Fruit fly (Drosophila melanogaster) whole organism, embryonic: ENCODE results near the gene Mct1.

Source experiments
- Asciz ChIP-seq: fragments of 200-800 bp; sonication (Bioruptor generic); optimal IDR thresholded peaks from 2 replicates; lab custom pipeline; 2017; ENCODE audit warnings: missing biosample characterization, mild to moderate bottlenecking, missing genetic modification characterization, missing genetic modification reagents
- CG10267 ChIP-seq: fragments of 200-800 bp; sonication (Bioruptor generic); optimal IDR thresholded peaks from 2 replicates; lab custom pipeline; 2018; ENCODE audit warnings: missing biosample characterization, mild to moderate bottlenecking, missing genetic modification characterization, moderate library complexity
- CG10462 ChIP-seq: fragments of 200-800 bp; sonication (Bioruptor generic); optimal IDR thresholded peaks from 2 replicates; lab custom pipeline; 2016; ENCODE audit warnings: missing biosample characterization, missing genetic modification characterization
- CG11504 ChIP-seq: fragments of 200-800 bp; sonication (Bioruptor generic); optimal IDR thresholded peaks from 3 replicates; lab custom pipeline; 2019; ENCODE audit warnings: missing biosample characterization, mild to moderate bottlenecking, missing genetic modification characterization, moderate library complexity
- CG11723 ChIP-seq: fragments of 200-800 bp; sonication (Bioruptor generic); optimal IDR thresholded peaks from 2 replicates; lab custom pipeline; 2017; ENCODE audit warnings: missing biosample characterization, mild to moderate bottlenecking, missing genetic modification characterization
- CG12659 ChIP-seq: fragments of 200-800 bp; sonication (Bioruptor generic); optimal IDR thresholded peaks from 3 replicates; lab custom pipeline; 2017; ENCODE audit warnings: mild to moderate bottlenecking, missing biosample characterization, missing genetic modification reagents, missing genetic modification characterization
- CG1529 ChIP-seq: fragments of 200-800 bp; sonication (Bioruptor generic); optimal IDR thresholded peaks from 3 replicates; lab custom pipeline; 2018; ENCODE audit warnings: missing biosample characterization, missing genetic modification characterization
- CG15514 ChIP-seq: fragments of 200-800 bp; sonication (Bioruptor generic); optimal IDR thresholded peaks from 3 replicates; lab custom pipeline; 2017; ENCODE audit warnings: missing biosample characterization, missing genetic modification characterization, mild to moderate bottlenecking, moderate library complexity, missing genetic modification reagents
- CG15601 ChIP-seq: fragments of 200-800 bp; sonication (Bioruptor generic); optimal IDR thresholded peaks from 3 replicates; lab custom pipeline; 2019; ENCODE audit warnings: missing biosample characterization, mild to moderate bottlenecking, missing genetic modification characterization, moderate library complexity
- CG1647 ChIP-seq: fragments of 200-800 bp; sonication (Bioruptor generic); optimal IDR thresholded peaks from 3 replicates; lab custom pipeline; 2016; ENCODE audit warnings: missing biosample characterization, missing genetic modification characterization
- CG17612 ChIP-seq: fragments of 200-800 bp; sonication (Bioruptor generic); IDR thresholded peaks from 2 replicates; pipeline ENCODE4 v1.3.6; 2022; ENCODE audit warnings: missing biosample characterization, missing genetic modification characterization
- CG2712 ChIP-seq: fragments of 200-800 bp; optimal IDR thresholded peaks from 3 replicates; lab custom pipeline; 2019; ENCODE audit warnings: missing biosample characterization, mild to moderate bottlenecking, missing genetic modification characterization, moderate library complexity
- CG30403 ChIP-seq: fragments of 200-800 bp; sonication (Bioruptor generic); optimal IDR thresholded peaks from 3 replicates; lab custom pipeline; 2016; ENCODE audit warnings: missing biosample characterization, missing genetic modification characterization
- CG32532 ChIP-seq: fragments of 200-800 bp; sonication (Bioruptor generic); IDR thresholded peaks from 2 replicates; pipeline ENCODE4 v1.3.6; 2022; ENCODE audit warnings: missing biosample characterization, missing genetic modification characterization
- CG33213 ChIP-seq: fragments of 200-800 bp; sonication (Bioruptor generic); optimal IDR thresholded peaks from 3 replicates; lab custom pipeline; 2016; ENCODE audit warnings: missing biosample characterization, missing genetic modification characterization
- CG34376 ChIP-seq: fragments of 200-800 bp; sonication (Bioruptor generic); optimal IDR thresholded peaks from 2 replicates; lab custom pipeline; 2018; ENCODE audit warnings: missing biosample characterization, mild to moderate bottlenecking, missing genetic modification characterization
- CG3847 ChIP-seq: fragments of 200-800 bp; sonication (Bioruptor generic); IDR thresholded peaks from 2 replicates; pipeline ENCODE4 v1.3.6; 2022; ENCODE audit warnings: missing biosample characterization, missing genetic modification characterization
- CG4820 ChIP-seq: fragments of 200-800 bp; sonication (Bioruptor generic); optimal IDR thresholded peaks from 3 replicates; lab custom pipeline; 2016; ENCODE audit warnings: missing biosample characterization, missing genetic modification characterization
- CG8944 ChIP-seq: fragments of 200-800 bp; sonication (Bioruptor generic); optimal IDR thresholded peaks from 3 replicates; lab custom pipeline; 2016; ENCODE audit warnings: missing biosample characterization, missing genetic modification characterization
- Chrac-16 ChIP-seq: fragments of 200-800 bp; sonication (Bioruptor generic); optimal IDR thresholded peaks from 3 replicates; lab custom pipeline; 2016; ENCODE audit warnings: missing biosample characterization, missing genetic modification characterization
- Drgx ChIP-seq: fragments of 200-800 bp; sonication (Bioruptor generic); IDR thresholded peaks from 2 replicates; pipeline ENCODE4 v1.3.6; 2022; ENCODE audit warnings: missing biosample characterization, missing genetic modification characterization
- Gug ChIP-seq: fragments of 200-800 bp; sonication (Bioruptor generic); IDR thresholded peaks from 4 replicates; pipeline ENCODE4 v1.3.6; 2022; ENCODE audit warnings: missing biosample characterization, missing genetic modification characterization
- Hey ChIP-seq: fragments of 200-800 bp; sonication (Bioruptor generic); optimal IDR thresholded peaks from 3 replicates; lab custom pipeline; 2018; ENCODE audit warnings: missing biosample characterization, mild to moderate bottlenecking, missing genetic modification characterization
- HmgZ ChIP-seq: fragments of 200-800 bp; sonication (Bioruptor generic); optimal IDR thresholded peaks from 2 replicates; lab custom pipeline; 2018; ENCODE audit warnings: missing biosample characterization, mild to moderate bottlenecking, missing genetic modification characterization
- Hmr ChIP-seq: fragments of 200-800 bp; sonication (Bioruptor generic); optimal IDR thresholded peaks from 3 replicates; lab custom pipeline; 2017; ENCODE audit warnings: mild to moderate bottlenecking, missing biosample characterization, missing genetic modification reagents, missing genetic modification characterization
- Hr51 ChIP-seq, 2 experiments: fragments of 200-800 bp; sonication (Bioruptor generic); optimal IDR thresholded peaks; 2 replicates in 1 of 2; 3 replicates in 1 of 2; lab custom pipeline; 2016 to 2018; ENCODE audit warnings: missing biosample characterization in 2 of 2, missing genetic modification characterization in 2 of 2, mild to moderate bottlenecking in 1 of 2, moderate library complexity in 1 of 2
- Mad ChIP-seq: fragments of 200-800 bp; sonication (Bioruptor generic); optimal IDR thresholded peaks from 2 replicates; lab custom pipeline; 2016; ENCODE audit warnings: missing biosample characterization, missing genetic modification characterization
- Med ChIP-seq: fragments of 200-800 bp; sonication (Bioruptor generic); peaks from one replicate; lab custom pipeline; 2016; ENCODE audit warnings: missing biosample characterization, missing genetic modification characterization, mild to moderate bottlenecking, inconsistent platforms, moderate library complexity
- Vsx1 ChIP-seq: fragments of 200-800 bp; sonication (Bioruptor generic); optimal IDR thresholded peaks from 2 replicates; lab custom pipeline; 2017; ENCODE audit warnings: missing biosample characterization, mild to moderate bottlenecking, missing genetic modification characterization, missing genetic modification reagents
- ash1 ChIP-seq: fragments of 200-800 bp; sonication (Bioruptor generic); optimal IDR thresholded peaks from 2 replicates; lab custom pipeline; 2018; ENCODE audit warnings: missing biosample characterization, mild to moderate bottlenecking, missing genetic modification characterization
- cwo ChIP-seq: fragments of 200-800 bp; sonication (Bioruptor generic); optimal IDR thresholded peaks from 3 replicates; lab custom pipeline; 2017; ENCODE audit warnings: missing biosample characterization, missing genetic modification characterization, mild to moderate bottlenecking, moderate library complexity, missing genetic modification reagents
- exex ChIP-seq: fragments of 200-800 bp; sonication (Bioruptor generic); optimal IDR thresholded peaks from 4 replicates; lab custom pipeline; 2018; ENCODE audit warnings: missing biosample characterization, mild to moderate bottlenecking, missing genetic modification characterization, moderate library complexity
- fd102C ChIP-seq: fragments of 200-800 bp; sonication (Bioruptor generic); optimal IDR thresholded peaks from 2 replicates; lab custom pipeline; 2018; ENCODE audit warnings: missing biosample characterization, mild to moderate bottlenecking, missing genetic modification characterization, moderate library complexity
- gem ChIP-seq: fragments of 200-800 bp; sonication (Bioruptor generic); optimal IDR thresholded peaks from 2 replicates; lab custom pipeline; 2019; ENCODE audit warnings: missing biosample characterization, mild to moderate bottlenecking, missing genetic modification characterization, moderate library complexity
- grn ChIP-seq: fragments of 200-800 bp; sonication (Bioruptor generic); optimal IDR thresholded peaks from 3 replicates; lab custom pipeline; 2017; ENCODE audit warnings: missing biosample characterization, missing genetic modification characterization
- ham ChIP-seq: fragments of 200-800 bp; sonication (Bioruptor generic); IDR thresholded peaks from 2 replicates; pipeline ENCODE4 v1.3.6; 2022; ENCODE audit warnings: missing biosample characterization, missing genetic modification characterization
- hth ChIP-seq: fragments of >200 bp; optimal IDR thresholded peaks from 2 replicates; lab custom pipeline; 2017; ENCODE audit warnings: inconsistent platforms
- jigr1 ChIP-seq: fragments of 200-800 bp; sonication (Bioruptor generic); IDR thresholded peaks from 3 replicates; pipeline ENCODE4 v1.3.6; 2022; ENCODE audit warnings: missing biosample characterization, missing genetic modification characterization
- jing ChIP-seq: fragments of 200-800 bp; sonication (Bioruptor generic); optimal IDR thresholded peaks from 2 replicates; lab custom pipeline; 2018; ENCODE audit warnings: missing biosample characterization, mild to moderate bottlenecking, missing genetic modification characterization
- lbe ChIP-seq: fragments of 200-800 bp; sonication (Bioruptor generic); optimal IDR thresholded peaks from 2 replicates; lab custom pipeline; 2016; ENCODE audit warnings: missing biosample characterization, mild to moderate bottlenecking, missing genetic modification characterization
- mld ChIP-seq: fragments of 200-800 bp; sonication (Bioruptor generic); IDR thresholded peaks from 3 replicates; pipeline ENCODE4 v1.3.6; 2022; ENCODE audit warnings: missing biosample characterization, missing genetic modification characterization; ENCODE audit not compliant: partially characterized antibody
- nom ChIP-seq: fragments of 200-800 bp; sonication (Bioruptor generic); optimal IDR thresholded peaks from 2 replicates; lab custom pipeline; 2017; ENCODE audit warnings: missing biosample characterization, missing genetic modification characterization, mild to moderate bottlenecking, moderate library complexity, missing genetic modification reagents
- oc ChIP-seq: fragments of 200-800 bp; sonication (Bioruptor generic); optimal IDR thresholded peaks from 2 replicates; lab custom pipeline; 2018; ENCODE audit warnings: missing biosample characterization, mild to moderate bottlenecking, missing genetic modification characterization, moderate library complexity
- sug ChIP-seq: fragments of 200-800 bp; optimal IDR thresholded peaks from 2 replicates; lab custom pipeline; 2019; ENCODE audit warnings: missing biosample characterization, mild to moderate bottlenecking, missing genetic modification characterization, moderate library complexity
- tna ChIP-seq: fragments of 200-800 bp; sonication (Bioruptor generic); IDR thresholded peaks from 2 replicates; pipeline ENCODE4 v1.3.6; 2022; ENCODE audit warnings: missing biosample characterization, missing genetic modification characterization; ENCODE audit not compliant: partially characterized antibody
- zfh1 ChIP-seq: fragments of 200-800 bp; sonication (Bioruptor generic); IDR thresholded peaks from 3 replicates; pipeline ENCODE4 v1.3.6; 2022; ENCODE audit warnings: missing biosample characterization, missing genetic modification characterization

Gene Mct1

DNA sequence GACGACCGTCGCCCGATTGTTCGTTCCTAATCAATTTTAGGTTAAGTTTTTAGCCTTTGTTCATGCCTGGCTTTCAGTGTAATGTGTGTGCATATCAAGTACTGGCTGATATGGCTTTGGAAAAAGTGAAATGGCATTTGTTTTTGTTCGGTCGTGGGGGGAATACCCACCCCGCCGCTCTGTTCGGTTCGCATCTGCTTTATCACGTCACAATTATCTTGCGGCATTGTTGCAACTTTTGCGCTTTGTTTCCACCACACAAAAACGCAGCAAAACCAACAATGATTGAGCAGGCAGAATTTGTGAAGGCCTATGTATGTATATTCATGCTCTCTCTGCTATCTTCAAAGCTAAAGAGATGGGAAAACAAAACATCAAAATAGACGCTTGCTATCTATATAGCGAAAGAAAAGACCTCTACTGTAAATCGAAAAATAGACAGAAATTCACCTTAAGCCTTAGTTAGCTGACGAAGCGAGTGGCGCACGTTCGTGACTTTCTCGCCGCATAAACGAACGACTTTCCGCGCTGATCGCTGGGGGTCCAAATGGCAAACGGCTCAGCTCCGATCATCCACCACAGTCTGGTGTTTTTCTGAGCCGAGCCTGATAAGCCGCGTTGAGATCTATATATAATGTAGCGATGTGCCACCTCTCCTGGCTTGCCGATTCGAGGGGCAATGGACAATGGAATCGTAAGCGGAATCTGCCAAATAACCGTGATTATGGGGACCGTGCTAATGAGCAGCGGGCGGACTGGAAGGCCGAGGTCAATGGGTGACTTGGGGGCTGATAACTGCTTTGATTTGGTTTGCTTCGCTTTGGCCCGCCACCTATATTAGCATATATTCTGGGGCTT is 8.7 kb downstream of the Mct1 start (continued):
- TF ChIP-seq CG4820 (GFP tag; lab: Kevin White, UChicago): peak; percentile 7
- TF ChIP-seq Med (GFP tag; lab: Kevin White, UChicago): peak; percentile 29
- no peak for TF ChIP-seq CG1647 (GFP tag; lab: Kevin White, UChicago)
- TF ChIP-seq grn: no peak
- TF ChIP-seq sug (tag; lab: Kevin White, UChicago): peak; percentile 93
- TF ChIP-seq CG34376: peak; percentile 22
- TF ChIP-seq gem (tag; lab: Kevin White, UChicago): peak; percentile 2
- no peak for TF ChIP-seq CG15601 (tag; lab: Kevin White, UChicago)
- TF ChIP-seq Hmr (GFP tag; lab: Kevin White, UChicago): no peak
- TF ChIP-seq oc (tag; lab: Kevin White, UChicago): no peak
- no peak for TF ChIP-seq CG11504 (tag; lab: Kevin White, UChicago)
- TF ChIP-seq jing (GFP tag; lab: Kevin White, UChicago): no peak

DNA sequence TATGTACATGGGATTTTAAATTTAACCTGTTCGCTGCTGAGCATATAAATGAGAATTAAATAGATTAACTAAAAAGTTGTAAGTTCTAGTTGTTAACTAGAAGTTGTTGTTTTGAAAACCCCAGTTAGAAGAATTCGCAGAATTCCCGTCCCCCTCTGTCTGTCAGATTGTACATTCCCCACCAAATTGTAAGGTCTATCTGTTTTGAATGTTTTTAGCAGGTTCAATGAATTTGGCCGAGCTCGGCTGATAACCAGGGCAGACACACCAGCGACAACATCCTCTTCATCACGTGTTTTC is 9.2 kb downstream of the Mct1 start:
- TF ChIP-seq Mad (GFP tag; lab: Kevin White, UChicago) (no peak), tna (GFP tag; lab: Robert Waterston, UW) (no peak), mld (GFP tag; lab: Robert Waterston, UW) (no peak), CG3847 (GFP tag; lab: Robert Waterston, UW) (no peak), CG12659 (GFP tag; lab: Kevin White, UChicago) (no peak), cwo (GFP tag; lab: Kevin White, UChicago) (peak; percentile 1)
- TF ChIP-seq, all 482 proteins: peak for 1

DNA sequence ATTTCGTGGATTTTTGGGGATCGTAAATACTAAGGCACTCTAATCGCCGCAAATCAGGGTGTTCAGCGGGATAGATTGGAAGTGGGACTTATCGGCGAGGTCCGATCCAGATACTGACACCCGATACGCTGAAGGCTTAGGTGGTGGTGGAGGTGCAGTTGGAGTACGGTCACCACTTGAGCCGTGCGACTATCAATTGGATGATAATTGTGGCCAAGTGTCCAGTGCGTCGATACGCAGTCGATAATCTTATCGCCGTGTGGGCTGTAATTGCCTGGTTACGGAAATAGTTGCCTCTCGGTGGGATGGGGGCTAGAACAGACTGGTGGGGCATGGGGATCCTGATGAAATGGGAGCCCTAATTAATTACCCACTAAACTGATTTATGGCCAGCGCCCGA is 10.3 kb downstream of the Mct1 start:
- TF ChIP-seq CG2712 (tag; lab: Kevin White, UChicago): no peak
- TF ChIP-seq Asciz: no peak
- TF ChIP-seq Hr51 (GFP tag; optimal IDR thresholded peaks at IDR 0.05; lab: Kevin White, UChicago): no peak
- peak; percentile 62 for TF ChIP-seq Hey (tag; lab: Kevin White, UChicago)
- no peak for TF ChIP-seq CG11723 (GFP tag; lab: Kevin White, UChicago)
- TF ChIP-seq lbe (GFP tag; lab: Kevin White, UChicago): no peak
- no peak for TF ChIP-seq jigr1
- TF ChIP-seq nom (GFP tag; lab: Kevin White, UChicago): no peak
- peak; percentile 33 for TF ChIP-seq gem (tag; lab: Kevin White, UChicago)
- no peak for TF ChIP-seq CG33213 (GFP tag; lab: Kevin White, UChicago)
- TF ChIP-seq hth (lab: Kevin White, UChicago): no peak
- TF ChIP-seq CG17612: no peak
- TF ChIP-seq sug (tag; lab: Kevin White, UChicago): peak; percentile 93
- no peak for TF ChIP-seq Gug (GFP tag; lab: Robert Waterston, UW)
- TF ChIP-seq Chrac-16 (GFP tag; lab: Kevin White, UChicago): no peak
- peak; percentile 93 for TF ChIP-seq Vsx1 (GFP tag; lab: Kevin White, UChicago)
- no peak for TF ChIP-seq CG32532
- no peak for TF ChIP-seq ham (GFP tag; lab: Robert Waterston, UW)
- TF ChIP-seq fd102C (GFP tag; lab: Kevin White, UChicago): no peak
- no peak for TF ChIP-seq CG30403 (GFP tag; lab: Kevin White, UChicago)
- no peak for TF ChIP-seq CG8944 (GFP tag; lab: Kevin White, UChicago)
- no peak for TF ChIP-seq CG1529 (GFP tag; lab: Kevin White, UChicago)
- no peak for TF ChIP-seq Drgx (GFP tag; lab: Robert Waterston, UW)
- no peak for TF ChIP-seq zfh1
- no peak for TF ChIP-seq CG15514 (GFP tag; lab: Kevin White, UChicago)
- peak; percentile 8 for TF ChIP-seq HmgZ
- peak; percentile 99 for TF ChIP-seq exex (tag; lab: Kevin White, UChicago)
- TF ChIP-seq CG10267 (tag; lab: Kevin White, UChicago): no peak
- TF ChIP-seq ash1 (GFP tag; lab: Kevin White, UChicago): no peak
- TF ChIP-seq tna (GFP tag; lab: Robert Waterston, UW): no peak
- TF ChIP-seq CG10462 (GFP tag; lab: Kevin White, UChicago): no peak
